Worm (Caenorhabditis elegans): ENCODE results near the gene F18A12.2.

DNA sequence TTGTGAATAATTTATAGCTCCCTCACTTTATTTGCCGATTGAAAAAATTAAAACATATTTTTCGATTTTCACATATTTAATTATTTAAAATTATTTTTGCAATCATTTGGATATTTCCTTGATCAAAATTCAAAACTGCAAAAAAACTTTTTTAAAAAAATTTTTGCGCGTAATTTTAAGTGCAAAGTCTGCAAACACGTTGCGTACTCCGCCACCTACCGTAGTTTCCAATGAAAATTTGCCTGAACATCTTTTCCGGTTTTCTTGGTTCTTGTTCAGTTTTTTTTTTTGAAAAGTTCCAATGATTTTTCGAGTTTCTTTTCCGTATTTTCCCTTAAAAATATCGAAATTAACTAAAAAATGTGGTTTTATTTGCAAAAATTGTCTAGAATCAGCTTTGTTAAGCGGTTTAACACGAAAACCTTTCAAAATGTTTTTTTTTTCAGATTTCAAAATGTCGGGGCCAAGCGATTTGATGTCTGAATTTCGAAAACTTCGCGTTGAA, 34.2 kb downstream of the F18A12.2 start, which contains the start of gene C16C8.25:
- TF ChIP-seq snpc-4 (tag; optimal IDR thresholded peaks at IDR 0.05) (no peak), nhr-2 (tag; optimal IDR thresholded peaks at IDR 0.05) (no peak), nhr-12 (tag; optimal IDR thresholded peaks at IDR 0.05) (no peak), elt-1 (tag; optimal IDR thresholded peaks at IDR 0.05; ENCODE audit: borderline replicate concordance, insufficient read depth) (no peak), blmp-1 (tag; optimal IDR thresholded peaks at IDR 0.05) (no peak), elt-3 (tag; optimal IDR thresholded peaks at IDR 0.05) (no peak), sptf-1 (tag; optimal IDR thresholded peaks at IDR 0.05) (no peak), unc-39 (tag; optimal IDR thresholded peaks at IDR 0.05) (no peak)

Data from whole organism, mixed stage, embryonic.